Worm (Caenorhabditis elegans): Measurements from ENCODE around the gene F49C12.1.
A peak's percentile ranks its signal among the peaks of the same experiment; 100 is the strongest.

Gene F49C12.1

DNA sequence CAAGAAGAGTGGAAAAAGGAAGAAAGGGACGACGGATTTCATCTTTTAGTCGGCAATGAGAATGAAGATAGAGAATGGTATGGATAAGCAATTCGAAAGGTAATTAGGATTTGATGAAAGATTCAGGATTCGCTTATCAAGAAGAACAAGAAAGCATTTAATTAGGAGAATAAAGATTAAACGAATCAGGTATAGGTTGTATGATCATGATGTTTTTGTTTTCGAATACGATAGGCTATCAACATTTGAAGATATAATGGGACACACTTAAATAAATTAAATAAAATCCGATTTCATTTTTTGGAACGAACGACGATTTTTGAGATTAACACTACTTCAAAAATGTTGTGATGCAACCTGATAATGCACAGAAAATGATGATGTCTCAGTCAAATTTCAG lies 50.7 kb downstream of the F49C12.1 start, which contains the start of gene Y11D7A.5:
Gene Y11D7A.5 (minus strand): TSS at position 101 of the 400 bp plus-strand sequence.
- no peak for TF ChIP-seq zfp-2 (tag; optimal IDR thresholded peaks at IDR 0.05)
- peak in 1 of 2 experiments; percentile 28 for TF ChIP-seq unc-62 (GFP tag; optimal IDR thresholded peaks at IDR 0.05 in 1 of 2)
- TF ChIP-seq unc-62 (tag; optimal IDR thresholded peaks at IDR 0.05): no peak

Measured in whole organism, L4 larva.